Fruit fly (Drosophila melanogaster) whole organism, embryonic: ENCODE measurements around the gene Vm26Aa.

Source experiments
- ATbp ChIP-seq: fragments of 200-800 bp; sonication (Bioruptor generic); optimal IDR thresholded peaks from 2 replicates; lab custom pipeline; 2017; ENCODE audit warnings: missing biosample characterization, mild to moderate bottlenecking, missing genetic modification characterization, missing genetic modification reagents
- CG10147 ChIP-seq: fragments of 200-800 bp; sonication (Bioruptor generic); optimal IDR thresholded peaks from 2 replicates; lab custom pipeline; 2019; ENCODE audit warnings: missing biosample characterization, mild to moderate bottlenecking, missing genetic modification characterization, moderate library complexity
- CG10431 ChIP-seq: fragments of 200-800 bp; sonication (Bioruptor generic); optimal IDR thresholded peaks from 3 replicates; lab custom pipeline; 2018; ENCODE audit warnings: missing biosample characterization, mild to moderate bottlenecking, missing genetic modification characterization
- CG11247 ChIP-seq: fragments of 200-800 bp; sonication (Bioruptor generic); IDR thresholded peaks from 2 replicates; pipeline ENCODE4 v1.3.6; 2022; ENCODE audit warnings: missing biosample characterization, missing genetic modification characterization
- CG12071 ChIP-seq: fragments of 200-800 bp; sonication (Bioruptor generic); optimal IDR thresholded peaks from 3 replicates; lab custom pipeline; 2018; ENCODE audit warnings: missing biosample characterization, mild to moderate bottlenecking, missing genetic modification characterization
- CG12236 ChIP-seq: fragments of 200-800 bp; sonication (Bioruptor generic); optimal IDR thresholded peaks from 2 replicates; lab custom pipeline; 2016; ENCODE audit warnings: missing biosample characterization, missing genetic modification characterization
- CG13424 ChIP-seq: fragments of 200-800 bp; sonication (Bioruptor generic); optimal IDR thresholded peaks from 2 replicates; lab custom pipeline; 2019; ENCODE audit warnings: missing biosample characterization, mild to moderate bottlenecking, missing genetic modification characterization, moderate library complexity
- CG13775 ChIP-seq: fragments of 200-800 bp; sonication (Bioruptor generic); optimal IDR thresholded peaks from 3 replicates; lab custom pipeline; 2017; ENCODE audit warnings: missing biosample characterization, mild to moderate bottlenecking, missing genetic modification characterization
- CG13894 ChIP-seq: fragments of 200-800 bp; sonication (Bioruptor generic); optimal IDR thresholded peaks from 3 replicates; lab custom pipeline; 2018; ENCODE audit warnings: missing biosample characterization, mild to moderate bottlenecking, missing genetic modification characterization, moderate library complexity
- CG14050 ChIP-seq: fragments of 200-800 bp; sonication (Bioruptor generic); IDR thresholded peaks from 3 replicates; pipeline ENCODE4 v1.3.6; 2022; ENCODE audit warnings: missing biosample characterization, missing genetic modification characterization
- CG1529 ChIP-seq: fragments of 200-800 bp; sonication (Bioruptor generic); optimal IDR thresholded peaks from 3 replicates; lab custom pipeline; 2018; ENCODE audit warnings: missing biosample characterization, missing genetic modification characterization
- CG17802 ChIP-seq: fragments of 200-800 bp; sonication (Bioruptor generic); optimal IDR thresholded peaks from 2 replicates; lab custom pipeline; 2018; ENCODE audit warnings: missing biosample characterization, mild to moderate bottlenecking, missing genetic modification characterization, moderate library complexity
- CG18011 ChIP-seq: fragments of 200-800 bp; sonication (Bioruptor generic); optimal IDR thresholded peaks from 2 replicates; lab custom pipeline; 2017; ENCODE audit warnings: missing biosample characterization, missing genetic modification characterization, mild to moderate bottlenecking, moderate library complexity, missing genotype
- CG2116 ChIP-seq: fragments of 200-800 bp; sonication (Bioruptor generic); optimal IDR thresholded peaks from 3 replicates; lab custom pipeline; 2018; ENCODE audit warnings: missing biosample characterization, mild to moderate bottlenecking, missing genetic modification characterization
- CG32767 ChIP-seq: fragments of 200-800 bp; sonication (Bioruptor generic); IDR thresholded peaks from 2 replicates; pipeline ENCODE4 v1.3.6; 2022; ENCODE audit warnings: missing biosample characterization, missing genetic modification characterization
- CG33213 ChIP-seq: fragments of 200-800 bp; sonication (Bioruptor generic); optimal IDR thresholded peaks from 3 replicates; lab custom pipeline; 2016; ENCODE audit warnings: missing biosample characterization, missing genetic modification characterization
- CG3726 ChIP-seq: fragments of 200-800 bp; sonication (Bioruptor generic); IDR thresholded peaks from 3 replicates; pipeline ENCODE4, ENCODE4 v1.3.6; 2022; ENCODE audit warnings: missing biosample characterization, missing genetic modification characterization
- CG4328 ChIP-seq: fragments of 200-800 bp; sonication (Bioruptor generic); optimal IDR thresholded peaks from 3 replicates; lab custom pipeline; 2017; ENCODE audit warnings: missing biosample characterization, missing genetic modification reagents, missing genetic modification characterization
- CG4404 ChIP-seq: fragments of 200-800 bp; sonication (Bioruptor generic); IDR thresholded peaks from 2 replicates; pipeline ENCODE4 v1.3.6; 2022; ENCODE audit warnings: missing biosample characterization, missing genetic modification characterization
- CG4854 ChIP-seq: fragments of 200-800 bp; sonication (Bioruptor generic); optimal IDR thresholded peaks from 2 replicates; lab custom pipeline; 2016; ENCODE audit warnings: missing biosample characterization, missing genetic modification characterization, inconsistent platforms
- CG6272 ChIP-seq: fragments of 200-800 bp; sonication (Bioruptor generic); IDR thresholded peaks from 2 replicates; pipeline ENCODE4 v1.3.6; 2022; ENCODE audit warnings: missing biosample characterization, missing genetic modification characterization
- CG6791 ChIP-seq: fragments of 200-800 bp; sonication (Bioruptor generic); IDR thresholded peaks from 3 replicates; pipeline ENCODE4 v1.3.6; 2022; ENCODE audit warnings: missing biosample characterization, missing genetic modification characterization; ENCODE audit not compliant: partially characterized antibody
- CG7357 ChIP-seq: fragments of 200-800 bp; sonication (Bioruptor generic); IDR thresholded peaks from 3 replicates; pipeline ENCODE4 v1.3.6; 2022; ENCODE audit warnings: missing biosample characterization, missing genetic modification characterization
- CG9727 ChIP-seq: fragments of 200-800 bp; sonication (Bioruptor generic); optimal IDR thresholded peaks from 3 replicates; lab custom pipeline; 2017; ENCODE audit warnings: missing biosample characterization, mild to moderate bottlenecking, missing genetic modification characterization
- CG9876 ChIP-seq: fragments of 200-800 bp; sonication (Bioruptor generic); optimal IDR thresholded peaks from 2 replicates; lab custom pipeline; 2016; ENCODE audit warnings: missing biosample characterization, missing genetic modification characterization
- D ChIP-seq, 2 experiments: fragments of 200-800 bp in 1 of 2; fragments of >200 bp in 1 of 2; sonication (Bioruptor generic) in 1 of 2; optimal IDR thresholded peaks; 2 replicates in 1 of 2; 3 replicates in 1 of 2; lab custom pipeline; 2017; ENCODE audit warnings: mild to moderate bottlenecking in 1 of 2, missing biosample characterization in 1 of 2, missing genetic modification characterization in 1 of 2, missing genetic modification reagents in 1 of 2
- Dbx ChIP-seq: fragments of 200-800 bp; sonication (Bioruptor generic); IDR thresholded peaks from 3 replicates; pipeline ENCODE4 v1.3.6; 2022; ENCODE audit warnings: missing biosample characterization, missing genetic modification characterization
- Doc3 ChIP-seq: fragments of 200-800 bp; sonication (Bioruptor generic); IDR thresholded peaks from 3 replicates; pipeline ENCODE4 v1.3.6; 2022; ENCODE audit warnings: missing biosample characterization, missing genetic modification characterization; ENCODE audit not compliant: partially characterized antibody
- HLH4C ChIP-seq: fragments of 200-800 bp; sonication (Bioruptor generic); IDR thresholded peaks from 3 replicates; pipeline ENCODE4 v1.3.6; 2022; ENCODE audit warnings: missing biosample characterization, missing genetic modification characterization; ENCODE audit not compliant: partially characterized antibody
- HLH54F ChIP-seq: fragments of 200-800 bp; sonication (Bioruptor generic); optimal IDR thresholded peaks from 3 replicates; lab custom pipeline; 2016; ENCODE audit warnings: missing biosample characterization, missing genetic modification characterization
- Hand ChIP-seq: fragments of 200-800 bp; sonication (Bioruptor generic); optimal IDR thresholded peaks from 2 replicates; lab custom pipeline; 2017; ENCODE audit warnings: mild to moderate bottlenecking, missing biosample characterization, missing genetic modification reagents, missing genetic modification characterization
- HmgD ChIP-seq: fragments of 200-800 bp; sonication (Bioruptor generic); optimal IDR thresholded peaks from 3 replicates; lab custom pipeline; 2016; ENCODE audit warnings: missing biosample characterization, missing genetic modification characterization
- Hmr ChIP-seq: fragments of 200-800 bp; sonication (Bioruptor generic); optimal IDR thresholded peaks from 3 replicates; lab custom pipeline; 2017; ENCODE audit warnings: mild to moderate bottlenecking, missing biosample characterization, missing genetic modification reagents, missing genetic modification characterization
- Mad ChIP-seq: fragments of 200-800 bp; sonication (Bioruptor generic); optimal IDR thresholded peaks from 2 replicates; lab custom pipeline; 2016; ENCODE audit warnings: missing biosample characterization, missing genetic modification characterization
- NFAT ChIP-seq: fragments of 200-800 bp; sonication (Bioruptor generic); IDR thresholded peaks from 2 replicates; pipeline ENCODE4 v1.3.6; 2022; ENCODE audit warnings: missing biosample characterization, missing genetic modification characterization
- Six4 ChIP-seq: fragments of 200-800 bp; sonication (Bioruptor generic); optimal IDR thresholded peaks from 2 replicates; lab custom pipeline; 2016; ENCODE audit warnings: missing biosample characterization, missing genetic modification characterization
- btn ChIP-seq: fragments of 200-800 bp; sonication (Bioruptor generic); optimal IDR thresholded peaks from 2 replicates; lab custom pipeline; 2016; ENCODE audit warnings: missing biosample characterization, missing genetic modification characterization
- caup ChIP-seq: fragments of 200-800 bp; sonication (Bioruptor generic); optimal IDR thresholded peaks from 3 replicates; lab custom pipeline; 2017; ENCODE audit warnings: missing biosample characterization, mild to moderate bottlenecking, missing genetic modification characterization, moderate library complexity; ENCODE audit not compliant: severe bottlenecking
- disco-r ChIP-seq: fragments of 200-800 bp; sonication (Bioruptor generic); optimal IDR thresholded peaks from 2 replicates; lab custom pipeline; 2016; ENCODE audit warnings: missing biosample characterization, missing genetic modification characterization
- gro ChIP-seq: fragments of 200-800 bp; sonication (Bioruptor generic); optimal IDR thresholded peaks from 2 replicates; lab custom pipeline; 2016; ENCODE audit warnings: missing biosample characterization, missing genetic modification characterization
- hth ChIP-seq: fragments of >200 bp; optimal IDR thresholded peaks from 2 replicates; lab custom pipeline; 2017; ENCODE audit warnings: inconsistent platforms
- peb ChIP-seq: fragments of 200-800 bp; sonication (Bioruptor generic); IDR thresholded peaks from 2 replicates; pipeline ENCODE4 v1.3.6; 2022; ENCODE audit warnings: missing biosample characterization, missing genetic modification characterization
- pho ChIP-seq: fragments of 200-800 bp; sonication (Bioruptor generic); optimal IDR thresholded peaks from 2 replicates; lab custom pipeline; 2016; ENCODE audit warnings: missing biosample characterization, missing genetic modification characterization
- pros ChIP-seq: fragments of 200-800 bp; sonication (Bioruptor generic); optimal IDR thresholded peaks from 3 replicates; lab custom pipeline; 2019; ENCODE audit warnings: missing biosample characterization, mild to moderate bottlenecking, missing genetic modification characterization, moderate library complexity
- scrt ChIP-seq: fragments of 200-800 bp; sonication (Bioruptor generic); optimal IDR thresholded peaks from 2 replicates; lab custom pipeline; 2018; ENCODE audit warnings: missing biosample characterization, mild to moderate bottlenecking, missing genetic modification characterization, moderate library complexity
- slbo ChIP-seq: fragments of 200-800 bp; sonication (Bioruptor generic); IDR thresholded peaks from 2 replicates; pipeline ENCODE4 v1.3.6; 2022; ENCODE audit warnings: missing biosample characterization, missing genetic modification characterization
- stwl ChIP-seq: fragments of 200-800 bp; sonication (Bioruptor generic); optimal IDR thresholded peaks from 3 replicates; lab custom pipeline; 2018; ENCODE audit warnings: missing biosample characterization, mild to moderate bottlenecking, missing genetic modification characterization, moderate library complexity
- trh ChIP-seq: fragments of 200-800 bp; sonication (Bioruptor generic); optimal IDR thresholded peaks from 2 replicates; lab custom pipeline; 2016; ENCODE audit warnings: missing biosample characterization, missing genetic modification characterization
- vvl ChIP-seq: fragments of 200-800 bp; sonication (Bioruptor generic); IDR thresholded peaks from 2 replicates; pipeline ENCODE4 v1.3.6; 2022; ENCODE audit warnings: missing biosample characterization, missing genetic modification characterization
- zen ChIP-seq: fragments of 200-800 bp; sonication (Bioruptor generic); optimal IDR thresholded peaks from 3 replicates; lab custom pipeline; 2018; ENCODE audit warnings: missing biosample characterization, mild to moderate bottlenecking, missing genetic modification characterization, moderate library complexity

Vm26Aa gene

DNA sequence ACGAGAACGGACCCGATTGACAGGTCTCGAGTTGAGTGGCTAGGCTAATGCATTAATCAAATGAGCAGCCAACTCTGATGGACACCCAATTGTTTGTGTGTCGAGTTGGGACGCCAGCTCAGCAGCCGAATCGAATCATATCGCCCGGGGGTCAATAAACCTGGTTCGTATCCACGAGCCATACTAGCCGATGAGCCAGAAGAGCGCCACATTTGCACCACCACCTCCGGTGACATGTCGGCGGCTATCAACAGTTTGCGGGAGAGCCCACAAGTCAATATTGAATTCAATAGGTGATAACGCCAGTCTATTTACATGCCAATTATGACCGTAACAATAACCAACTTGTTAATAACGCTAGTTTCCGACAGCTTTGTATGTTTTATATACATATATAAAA is 14.0 kb upstream of the Vm26Aa start (continued):
- TF ChIP-seq Dbx (GFP tag; lab: Robert Waterston, UW), result peak; percentile 49; the same call in 1 of the 3 replicates
- peak; percentile 27 for TF ChIP-seq CG13894 (tag; lab: Kevin White, UChicago)
- TF ChIP-seq CG7357 (GFP tag; lab: Robert Waterston, UW), result no peak
- no peak for TF ChIP-seq zen
- TF ChIP-seq Doc3 (GFP tag; lab: Robert Waterston, UW), result no peak
- TF ChIP-seq CG1529, result peak; percentile 46
- TF ChIP-seq CG13775, result no peak
- peak; percentile 41; the same call in 1 of the 3 replicates for TF ChIP-seq CG14050 (GFP tag; lab: Robert Waterston, UW)
- TF ChIP-seq CG12071 (GFP tag; lab: Kevin White, UChicago), result peak; percentile 84
- TF ChIP-seq CG4328 (GFP tag; lab: Kevin White, UChicago), result peak; percentile 78
- no peak for TF ChIP-seq CG9876 (GFP tag; lab: Kevin White, UChicago)
- TF ChIP-seq gro, result no peak
- TF ChIP-seq HLH54F (GFP tag; lab: Kevin White, UChicago), result no peak
- no peak for TF ChIP-seq Mad (GFP tag; lab: Kevin White, UChicago)
- no peak for TF ChIP-seq hth
- TF ChIP-seq disco-r, result no peak
- TF ChIP-seq pho, result no peak
- no peak for TF ChIP-seq vvl (GFP tag; lab: Robert Waterston, UW)
- TF ChIP-seq peb (GFP tag; lab: Robert Waterston, UW), result no peak
- peak; percentile 2 for TF ChIP-seq CG18011 (GFP tag; lab: Kevin White, UChicago)
- no peak for TF ChIP-seq HmgD
- TF ChIP-seq btn (GFP tag; lab: Kevin White, UChicago), result no peak
- TF ChIP-seq CG4404 (GFP tag; lab: Robert Waterston, UW), result no peak
- no peak for TF ChIP-seq CG6272
- TF ChIP-seq HLH4C (GFP tag; lab: Robert Waterston, UW), result no peak
- TF ChIP-seq CG6791, result no peak
- TF ChIP-seq CG2116 (GFP tag; lab: Kevin White, UChicago), result peak; percentile 9
- TF ChIP-seq CG11247 (GFP tag; lab: Robert Waterston, UW), result no peak
- TF ChIP-seq pros (GFP tag; lab: Kevin White, UChicago), result no peak
- no peak for TF ChIP-seq stwl (tag; lab: Kevin White, UChicago)
- no peak for TF ChIP-seq CG12236
- no peak for TF ChIP-seq Six4 (GFP tag; lab: Kevin White, UChicago)
- peak; percentile 63 for TF ChIP-seq scrt (GFP tag; lab: Kevin White, UChicago)
- TF ChIP-seq CG9727 (GFP tag; lab: Kevin White, UChicago), result peak; percentile 59
- peak; percentile 34 for TF ChIP-seq Hand (GFP tag; lab: Kevin White, UChicago)
- peak; percentile 84 for TF ChIP-seq caup
- peak; percentile 41 for TF ChIP-seq CG10147 (GFP tag; lab: Kevin White, UChicago)
- peak; percentile 31; the same call in 1 of the 3 replicates for TF ChIP-seq CG3726
- TF ChIP-seq CG4854 (GFP tag; lab: Kevin White, UChicago), result peak; percentile 27
- peak; percentile 48; the same call in 1 of the 2 replicates for TF ChIP-seq CG32767 (GFP tag; lab: Robert Waterston, UW)
- no peak for TF ChIP-seq CG17802 (tag; lab: Kevin White, UChicago)
- no peak for TF ChIP-seq trh (GFP tag; lab: Kevin White, UChicago)
- TF ChIP-seq CG10431 (GFP tag; lab: Kevin White, UChicago), result peak; percentile 40
- TF ChIP-seq NFAT (GFP tag; lab: Robert Waterston, UW), result peak; percentile 46; the same call in 1 of the 2 replicates
- TF ChIP-seq slbo, result peak; percentile 26; the same call in 1 of the 2 replicates
- peak; percentile 81 for TF ChIP-seq Hmr (GFP tag; lab: Kevin White, UChicago)
- peak; percentile 92 for TF ChIP-seq ATbp
- TF ChIP-seq D (optimal IDR thresholded peaks at IDR 0.05; lab: Kevin White, UChicago), result no peak
- peak; percentile 46 for TF ChIP-seq D (GFP tag; optimal IDR thresholded peaks at IDR 0.05; lab: Kevin White, UChicago)
- TF ChIP-seq CG33213 (GFP tag; lab: Kevin White, UChicago), result no peak
- TF ChIP-seq CG13424 (tag; lab: Kevin White, UChicago), result peak; percentile 66
